Fruit fly (Drosophila melanogaster) whole organism, embryonic: Measurements from ENCODE around the gene Vsx2.

ENCODE experiments used
- Adf1 ChIP-seq: fragments of 200-800 bp; sonication (Bioruptor generic); IDR thresholded peaks from 2 replicates; pipeline ENCODE4 v1.3.6; 2022; ENCODE audit warnings: missing biosample characterization, missing genetic modification characterization
- BEAF-32 ChIP-seq: fragments of 200-800 bp; sonication (Bioruptor generic); optimal IDR thresholded peaks from 3 replicates; lab custom pipeline; 2017; ENCODE audit warnings: missing biosample characterization, missing genetic modification characterization, mild to moderate bottlenecking, moderate library complexity, missing genetic modification reagents
- CG10267 ChIP-seq: fragments of 200-800 bp; sonication (Bioruptor generic); optimal IDR thresholded peaks from 2 replicates; lab custom pipeline; 2018; ENCODE audit warnings: missing biosample characterization, mild to moderate bottlenecking, missing genetic modification characterization, moderate library complexity
- CG10979 ChIP-seq: fragments of 200-800 bp; sonication (Bioruptor generic); optimal IDR thresholded peaks from 2 replicates; lab custom pipeline; 2018; ENCODE audit warnings: missing biosample characterization, mild to moderate bottlenecking, missing genetic modification characterization, moderate library complexity
- CG11695 ChIP-seq: fragments of 200-800 bp; sonication (Bioruptor generic); IDR thresholded peaks from 3 replicates; pipeline ENCODE4 v1.3.6; 2022; ENCODE audit warnings: missing biosample characterization, missing genetic modification characterization
- CG11696 ChIP-seq: fragments of 200-800 bp; sonication (Bioruptor generic); IDR thresholded peaks from 2 replicates; pipeline ENCODE4 v1.3.6; 2022; ENCODE audit warnings: missing biosample characterization, missing genetic modification characterization
- CG12299 ChIP-seq: fragments of 200-800 bp; sonication (Bioruptor generic); optimal IDR thresholded peaks from 2 replicates; lab custom pipeline; 2018; ENCODE audit warnings: missing biosample characterization, mild to moderate bottlenecking, missing genetic modification characterization
- CG12769 ChIP-seq: fragments of 200-800 bp; sonication (Bioruptor generic); optimal IDR thresholded peaks from 2 replicates; lab custom pipeline; 2019; ENCODE audit warnings: missing biosample characterization, mild to moderate bottlenecking, missing genetic modification characterization, moderate library complexity
- CG13775 ChIP-seq: fragments of 200-800 bp; sonication (Bioruptor generic); optimal IDR thresholded peaks from 3 replicates; lab custom pipeline; 2017; ENCODE audit warnings: missing biosample characterization, mild to moderate bottlenecking, missing genetic modification characterization
- CG15479 ChIP-seq: fragments of 200-800 bp; sonication (Bioruptor generic); optimal IDR thresholded peaks from 3 replicates; lab custom pipeline; 2019; ENCODE audit warnings: missing biosample characterization, mild to moderate bottlenecking, missing genetic modification characterization, moderate library complexity
- CG17829 ChIP-seq: fragments of 200-800 bp; optimal IDR thresholded peaks from 2 replicates; lab custom pipeline; 2019; ENCODE audit warnings: missing biosample characterization, mild to moderate bottlenecking, missing genetic modification characterization, moderate library complexity
- CG17912 ChIP-seq: fragments of 200-800 bp; sonication (Bioruptor generic); optimal IDR thresholded peaks from 2 replicates; lab custom pipeline; 2018; ENCODE audit warnings: missing biosample characterization, mild to moderate bottlenecking, missing genetic modification characterization
- CG4707 ChIP-seq: fragments of 200-800 bp; sonication (Bioruptor generic); optimal IDR thresholded peaks from 2 replicates; lab custom pipeline; 2018; ENCODE audit warnings: missing biosample characterization, mild to moderate bottlenecking, missing genetic modification characterization, moderate library complexity
- CG5180 ChIP-seq: fragments of 200-800 bp; sonication (Bioruptor generic); optimal IDR thresholded peaks from 3 replicates; lab custom pipeline; 2017; ENCODE audit warnings: missing biosample characterization, missing genetic modification characterization, mild to moderate bottlenecking, moderate library complexity, missing genetic modification reagents
- CG6254 ChIP-seq: fragments of 200-800 bp; sonication (Bioruptor generic); optimal IDR thresholded peaks from 3 replicates; lab custom pipeline; 2017; ENCODE audit warnings: mild to moderate bottlenecking, missing biosample characterization, missing genetic modification reagents, missing genetic modification characterization
- CG7357 ChIP-seq: fragments of 200-800 bp; sonication (Bioruptor generic); IDR thresholded peaks from 3 replicates; pipeline ENCODE4 v1.3.6; 2022; ENCODE audit warnings: missing biosample characterization, missing genetic modification characterization
- CG7839 ChIP-seq: fragments of 200-800 bp; sonication (Bioruptor generic); optimal IDR thresholded peaks from 3 replicates; lab custom pipeline; 2018; ENCODE audit warnings: missing biosample characterization, mild to moderate bottlenecking, missing genetic modification characterization, moderate library complexity
- CG8290 ChIP-seq, 3 experiments: fragments of 200-800 bp; sonication (Bioruptor generic); optimal IDR thresholded peaks; 2 replicates each; lab custom pipeline; 2016 to 2019; ENCODE audit warnings: missing biosample characterization in 3 of 3, missing genetic modification characterization in 3 of 3, mild to moderate bottlenecking in 2 of 3, moderate library complexity in 1 of 3
- CG8478 ChIP-seq: fragments of >200 bp; optimal IDR thresholded peaks from 2 replicates; lab custom pipeline; 2018
- CoRest ChIP-seq: fragments of 200-800 bp; sonication (Bioruptor generic); optimal IDR thresholded peaks from 3 replicates; lab custom pipeline; 2018; ENCODE audit warnings: missing biosample characterization, mild to moderate bottlenecking, missing genetic modification characterization, moderate library complexity
- D ChIP-seq, 2 experiments: fragments of 200-800 bp in 1 of 2; fragments of >200 bp in 1 of 2; sonication (Bioruptor generic) in 1 of 2; optimal IDR thresholded peaks; 2 replicates in 1 of 2; 3 replicates in 1 of 2; lab custom pipeline; 2017; ENCODE audit warnings: mild to moderate bottlenecking in 1 of 2, missing biosample characterization in 1 of 2, missing genetic modification characterization in 1 of 2, missing genetic modification reagents in 1 of 2
- D19A ChIP-seq: fragments of 200-800 bp; optimal IDR thresholded peaks from 3 replicates; lab custom pipeline; 2019; ENCODE audit warnings: missing biosample characterization, mild to moderate bottlenecking, missing genetic modification characterization, moderate library complexity
- Ets97D ChIP-seq: fragments of 200-800 bp; sonication (Bioruptor generic); optimal IDR thresholded peaks from 3 replicates; lab custom pipeline; 2016; ENCODE audit warnings: missing biosample characterization, missing genetic modification characterization
- Med ChIP-seq: fragments of 200-800 bp; sonication (Bioruptor generic); peaks from one replicate; lab custom pipeline; 2016; ENCODE audit warnings: missing biosample characterization, missing genetic modification characterization, mild to moderate bottlenecking, inconsistent platforms, moderate library complexity
- Neu2 ChIP-seq: fragments of 200-800 bp; sonication (Bioruptor generic); optimal IDR thresholded peaks from 3 replicates; lab custom pipeline; 2016; ENCODE audit warnings: missing biosample characterization, missing genetic modification characterization, borderline replicate concordance
- Sry-β ChIP-seq: fragments of 200-800 bp; sonication (Bioruptor generic); optimal IDR thresholded peaks from 2 replicates; lab custom pipeline; 2018; ENCODE audit warnings: missing biosample characterization, mild to moderate bottlenecking, missing genetic modification characterization, moderate library complexity
- Ssrp ChIP-seq: fragments of 200-800 bp; sonication (Bioruptor generic); optimal IDR thresholded peaks from 2 replicates; lab custom pipeline; 2018; ENCODE audit warnings: missing biosample characterization, mild to moderate bottlenecking, missing genetic modification characterization, moderate library complexity
- ase ChIP-seq: fragments of 200-800 bp; sonication (Bioruptor generic); IDR thresholded peaks from 3 replicates; pipeline ENCODE4 v1.3.6; 2022; ENCODE audit warnings: missing biosample characterization, missing genetic modification characterization
- btn ChIP-seq: fragments of 200-800 bp; sonication (Bioruptor generic); optimal IDR thresholded peaks from 2 replicates; lab custom pipeline; 2016; ENCODE audit warnings: missing biosample characterization, missing genetic modification characterization
- cad ChIP-seq: fragments of >200 bp; optimal IDR thresholded peaks from 2 replicates; lab custom pipeline; 2017; ENCODE audit warnings: missing biosample characterization, missing genetic modification characterization
- chm ChIP-seq: fragments of 200-800 bp; sonication (Bioruptor generic); IDR thresholded peaks from 2 replicates; pipeline ENCODE4 v1.3.6; 2022; ENCODE audit warnings: missing biosample characterization, missing genetic modification characterization
- ci ChIP-seq: fragments of 200-800 bp; sonication (Bioruptor generic); IDR thresholded peaks from 3 replicates; pipeline ENCODE4 v1.3.6; 2022; ENCODE audit warnings: missing biosample characterization, missing genetic modification characterization
- gfzf ChIP-seq: fragments of 200-800 bp; sonication (Bioruptor generic); optimal IDR thresholded peaks from 2 replicates; lab custom pipeline; 2016; ENCODE audit warnings: missing biosample characterization, mild to moderate bottlenecking, missing genetic modification characterization, moderate library complexity
- gro ChIP-seq: fragments of 200-800 bp; sonication (Bioruptor generic); optimal IDR thresholded peaks from 2 replicates; lab custom pipeline; 2016; ENCODE audit warnings: missing biosample characterization, missing genetic modification characterization
- h ChIP-seq: fragments of >200 bp; optimal IDR thresholded peaks from 2 replicates; lab custom pipeline; 2017
- hkb ChIP-seq, 2 experiments: fragments of 200-800 bp in 1 of 2; fragments of >200 bp in 1 of 2; sonication (Bioruptor generic) in 1 of 2; IDR thresholded peaks in 1 of 2; optimal IDR thresholded peaks in 1 of 2; 2 replicates each; pipeline versions ENCODE4 v1.3.6 to Lab custom; 2017 to 2022; ENCODE audit warnings: missing biosample characterization in 1 of 2, missing genetic modification characterization in 1 of 2
- insv ChIP-seq, 2 experiments: fragments of 200-800 bp; sonication (Bioruptor generic); optimal IDR thresholded peaks; 3 replicates each; lab custom pipeline; 2016 to 2018; ENCODE audit warnings: missing biosample characterization in 2 of 2, missing genetic modification characterization in 2 of 2
- kay ChIP-seq: fragments of 200-800 bp; sonication (Bioruptor generic); optimal IDR thresholded peaks from 2 replicates; lab custom pipeline; 2016; ENCODE audit warnings: missing biosample characterization, missing genetic modification characterization
- onecut ChIP-seq: fragments of 200-800 bp; sonication (Bioruptor generic); IDR thresholded peaks from 2 replicates; pipeline ENCODE4 v1.3.6; 2022; ENCODE audit warnings: missing biosample characterization, missing genetic modification characterization
- repo ChIP-seq: fragments of 200-800 bp; sonication (Bioruptor generic); optimal IDR thresholded peaks from 2 replicates; lab custom pipeline; 2016; ENCODE audit warnings: missing biosample characterization, missing genetic modification characterization
- run ChIP-seq: fragments of 200-800 bp; sonication (Bioruptor generic); optimal IDR thresholded peaks from 3 replicates; lab custom pipeline; 2018; ENCODE audit warnings: missing biosample characterization, mild to moderate bottlenecking, missing genetic modification characterization
- salm ChIP-seq: fragments of 200-800 bp; sonication (Bioruptor generic); optimal IDR thresholded peaks from 2 replicates; lab custom pipeline; 2018; ENCODE audit warnings: missing biosample characterization, mild to moderate bottlenecking, missing genetic modification characterization
- shn ChIP-seq: fragments of 200-800 bp; sonication (Bioruptor generic); optimal IDR thresholded peaks from 3 replicates; lab custom pipeline; 2016; ENCODE audit warnings: missing biosample characterization, missing genetic modification characterization
- sob ChIP-seq: fragments of 200-800 bp; sonication (Bioruptor generic); IDR thresholded peaks from 2 replicates; pipeline ENCODE4 v1.3.6; 2022; ENCODE audit warnings: missing biosample characterization, missing genetic modification characterization
- unc-4 ChIP-seq: fragments of 200-800 bp; sonication (Bioruptor generic); IDR thresholded peaks from 2 replicates; pipeline ENCODE4 v1.3.6; 2022; ENCODE audit warnings: missing biosample characterization, missing genetic modification characterization; ENCODE audit not compliant: partially characterized antibody
- usp ChIP-seq: fragments of >200 bp; optimal IDR thresholded peaks from 2 replicates; lab custom pipeline; 2017; ENCODE audit warnings: missing biosample characterization, missing genetic modification characterization
- wdn ChIP-seq: fragments of 200-800 bp; sonication (Bioruptor generic); IDR thresholded peaks from 2 replicates; pipeline ENCODE4 v1.3.6; 2022; ENCODE audit warnings: missing biosample characterization, missing genetic modification characterization
- z ChIP-seq: fragments of 200-800 bp; sonication (Bioruptor generic); IDR thresholded peaks from 3 replicates; pipeline ENCODE4 v1.3.6; 2022; ENCODE audit warnings: missing biosample characterization, missing genetic modification characterization

Vsx2 gene

dm6 chrX:5516783-5517571, 43.0 kb downstream of the Vsx2 start (continued):
- TF ChIP-seq CG7839 (tag; lab: Kevin White, UChicago) (peak; percentile 50), gro (peak; percentile 20), ci (GFP tag; lab: Robert Waterston, UW) (no peak), ase (GFP tag; lab: Robert Waterston, UW) (no peak), D19A (tag; lab: Kevin White, UChicago) (peak; percentile 45), CG4707 (GFP tag; lab: Kevin White, UChicago) (peak; percentile 78), CG13775 (peak; percentile 33), CG17829 (tag; lab: Kevin White, UChicago) (peak; percentile 35), Ets97D (GFP tag; lab: Kevin White, UChicago) (no peak), unc-4 (GFP tag; lab: Robert Waterston, UW) (0 out of 2 replicates have a peak, but pooled peaks have one; percentile 33), CG12769 (tag; lab: Kevin White, UChicago) (peak; percentile 30), CG11695 (peak; percentile 92), usp (no peak), CG17912 (no peak), Adf1 (peak; percentile 17; the same call in 1 of the 2 replicates), onecut (0 out of 2 replicates have a peak, but pooled peaks have one; percentile 12), hkb (optimal IDR thresholded peaks at IDR 0.05; lab: Kevin White, UChicago) (no peak), hkb (GFP tag; IDR thresholded peaks at IDR 0.05; lab: Robert Waterston, UW) (peak; percentile 51), gfzf (GFP tag; lab: Kevin White, UChicago) (no peak), CG8290 (GFP tag; optimal IDR thresholded peaks at IDR 0.05; lab: Kevin White, UChicago) (peak; percentile 9), CG8290 (tag; optimal IDR thresholded peaks at IDR 0.05; lab: Kevin White, UChicago) (peak in 1 of 2 experiments; percentile 21), CG6254 (GFP tag; lab: Kevin White, UChicago) (peak; percentile 38), chm (0 out of 2 replicates have a peak, but pooled peaks have one; percentile 23), Sry-β (no peak), CG8478 (lab: Kevin White, UChicago) (no peak), h (lab: Kevin White, UChicago) (no peak), CG11696 (GFP tag; lab: Robert Waterston, UW) (no peak), CG10267 (tag; lab: Kevin White, UChicago) (peak; percentile 29), repo (peak; percentile 3), wdn (GFP tag; lab: Robert Waterston, UW) (no peak), CoRest (tag; lab: Kevin White, UChicago) (peak; percentile 48), sob (peak; percentile 39; the same call in 1 of the 2 replicates), Ssrp (tag; lab: Kevin White, UChicago) (peak; percentile 14), CG15479 (GFP tag; lab: Kevin White, UChicago) (peak; percentile 31), btn (GFP tag; lab: Kevin White, UChicago) (peak; percentile 32), insv (GFP tag; optimal IDR thresholded peaks at IDR 0.05; lab: Kevin White, UChicago) (no peak), salm (peak; percentile 57), z (peak; percentile 75), Med (GFP tag; lab: Kevin White, UChicago) (peak; percentile 7), run (tag; lab: Kevin White, UChicago) (peak; percentile 7), BEAF-32 (GFP tag; lab: Kevin White, UChicago) (no peak), D (optimal IDR thresholded peaks at IDR 0.05; lab: Kevin White, UChicago) (no peak), D (GFP tag; optimal IDR thresholded peaks at IDR 0.05; lab: Kevin White, UChicago) (peak; percentile 29), CG10979 (peak; percentile 57), shn (GFP tag; lab: Kevin White, UChicago) (no peak), cad (no peak), CG5180 (GFP tag; lab: Kevin White, UChicago) (peak; percentile 28), CG12299 (tag; lab: Kevin White, UChicago) (peak; percentile 28), kay (GFP tag; lab: Kevin White, UChicago) (peak; percentile 72), Neu2 (GFP tag; lab: Kevin White, UChicago) (no peak), CG7357 (GFP tag; lab: Robert Waterston, UW) (0 out of 3 replicates have a peak, but pooled peaks have one; percentile 17)
